Worm (Caenorhabditis elegans) whole organism, L1 larva: ENCODE data around the gene dpy-27.
A peak's percentile ranks its signal among the peaks of the same experiment; 100 is the strongest.

ENCODE experiments used
- C16A3.4 ChIP-seq: fragments of 150-350 bp; optimal IDR thresholded peaks from 2 replicates; lab custom pipeline; 2014; ENCODE audit warnings: missing biosample characterization, missing genetic modification characterization
- C34B4.2 ChIP-seq: sonication (generic microtip); optimal IDR thresholded peaks from 2 replicates; lab custom pipeline; 2017; ENCODE audit warnings: mild to moderate bottlenecking, missing genetic modification characterization, missing compliant biosample characterization
- F16B12.6 ChIP-seq: fragments of 150-350 bp; optimal IDR thresholded peaks from 2 replicates; lab custom pipeline; 2014; ENCODE audit warnings: missing biosample characterization, missing genetic modification characterization
- Y116A8C.19 ChIP-seq: sonication (generic microtip); optimal IDR thresholded peaks from 2 replicates; lab custom pipeline; 2016; ENCODE audit warnings: missing compliant biosample characterization, missing genetic modification characterization, borderline replicate concordance
- aly-2 ChIP-seq: fragments of 150-350 bp; optimal IDR thresholded peaks from 2 replicates; lab custom pipeline; 2014; ENCODE audit warnings: missing biosample characterization, missing genetic modification characterization
- blmp-1 ChIP-seq: fragments of 150-350 bp; optimal IDR thresholded peaks from 2 replicates; lab custom pipeline; 2014; ENCODE audit warnings: missing biosample characterization, missing genetic modification characterization
- ceh-8 ChIP-seq: fragments of 200-800 bp; sonication (Bioruptor generic); optimal IDR thresholded peaks from 2 replicates; lab custom pipeline; 2018; ENCODE audit warnings: mild to moderate bottlenecking, missing genetic modification characterization, moderate library complexity, missing compliant biosample characterization
- ceh-82 ChIP-seq, 3 experiments: fragments of 150-350 bp in 1 of 3; sonication (generic microtip) in 2 of 3; optimal IDR thresholded peaks; 2 replicates each; lab custom pipeline; 2014 to 2017; ENCODE audit warnings: missing biosample characterization in 3 of 3, missing genetic modification characterization in 3 of 3
- ceh-88 ChIP-seq: fragments of 200-800 bp; sonication (Bioruptor generic); IDR thresholded peaks from 2 replicates; pipeline ENCODE4 v1.3.6; 2022; ENCODE audit warnings: missing genetic modification characterization, missing compliant biosample characterization
- ceh-90 ChIP-seq: sonication (generic microtip); optimal IDR thresholded peaks from 2 replicates; lab custom pipeline; 2016; ENCODE audit warnings: missing genetic modification characterization, missing compliant biosample characterization
- dpl-1 ChIP-seq, 3 experiments: fragments of 150-350 bp in 2 of 3; sonication (generic microtip) in 1 of 3; optimal IDR thresholded peaks; 2 replicates each; lab custom pipeline; 2014 to 2017; ENCODE audit warnings: missing biosample characterization in 3 of 3, missing genetic modification characterization in 3 of 3, missing genetic modification reagents in 3 of 3
- efl-1 ChIP-seq, 4 experiments: fragments of 150-350 bp; optimal IDR thresholded peaks in 3 of 4; peaks in 1 of 4; 1 replicate in 1 of 4; 2 replicates in 3 of 4; lab custom pipeline; 2014; ENCODE audit warnings: missing biosample characterization in 2 of 4, missing genetic modification characterization in 2 of 4, missing genetic modification reagents in 2 of 4
- elt-3 ChIP-seq, 6 experiments: fragments of 150-350 bp in 1 of 6; sonication (generic microtip); optimal IDR thresholded peaks; 2 replicates each; lab custom pipeline; 2017 to 2018; ENCODE audit warnings: missing biosample characterization in 6 of 6, missing genetic modification characterization in 6 of 6, inconsistent platforms in 1 of 6
- ets-5 ChIP-seq: fragments of 200-800 bp; sonication (Bioruptor generic); IDR thresholded peaks from 2 replicates; pipeline ENCODE4 v1.3.6; 2022; ENCODE audit warnings: missing genetic modification characterization, missing compliant biosample characterization
- fkh-4 ChIP-seq: sonication (generic microtip); optimal IDR thresholded peaks from 2 replicates; lab custom pipeline; 2016; ENCODE audit warnings: missing compliant biosample characterization, missing genetic modification characterization, borderline replicate concordance
- fos-1 ChIP-seq: fragments of 150-350 bp; optimal IDR thresholded peaks from 2 replicates; lab custom pipeline; 2014; ENCODE audit warnings: missing biosample characterization, missing genetic modification characterization
- hpl-2 ChIP-seq: fragments of 150-350 bp; optimal IDR thresholded peaks from 2 replicates; lab custom pipeline; 2014; ENCODE audit warnings: missing biosample characterization, missing genetic modification reagents, missing genetic modification characterization
- irx-1 ChIP-seq: sonication (generic microtip); optimal IDR thresholded peaks from 2 replicates; lab custom pipeline; 2016; ENCODE audit warnings: missing genetic modification characterization, missing compliant biosample characterization
- isw-1 ChIP-seq: fragments of 200-800 bp; sonication (Bioruptor generic); IDR thresholded peaks from 2 replicates; pipeline ENCODE4 v1.3.6; 2022; ENCODE audit warnings: missing genetic modification characterization, missing compliant biosample characterization
- lin-14 ChIP-seq: fragments of 200-800 bp; sonication (Bioruptor generic); optimal IDR thresholded peaks from 2 replicates; lab custom pipeline; 2018; ENCODE audit warnings: mild to moderate bottlenecking, missing genetic modification characterization, moderate library complexity, missing compliant biosample characterization
- lin-15B ChIP-seq: fragments of 150-350 bp; sonication (generic microtip); optimal IDR thresholded peaks from 3 replicates; lab custom pipeline; 2014; ENCODE audit warnings: missing biosample characterization, missing genetic modification characterization
- lir-3 ChIP-seq: sonication (generic microtip); optimal IDR thresholded peaks from 2 replicates; lab custom pipeline; 2016; ENCODE audit warnings: mild to moderate bottlenecking, missing genetic modification characterization, moderate library complexity, missing compliant biosample characterization; ENCODE audit not compliant: poor library complexity
- lsy-2 ChIP-seq, 2 experiments: fragments of 150-350 bp; optimal IDR thresholded peaks; 2 replicates each; lab custom pipeline; 2014; ENCODE audit warnings: missing biosample characterization in 2 of 2, missing genetic modification characterization in 2 of 2
- mdl-1 ChIP-seq, 2 experiments: fragments of 150-350 bp; optimal IDR thresholded peaks; 2 replicates each; lab custom pipeline; 2014 to 2017; ENCODE audit warnings: missing biosample characterization in 2 of 2, missing genetic modification characterization in 2 of 2, inconsistent platforms in 1 of 2
- mef-2 ChIP-seq: fragments of 150-350 bp; optimal IDR thresholded peaks from 2 replicates; lab custom pipeline; 2014; ENCODE audit warnings: missing biosample characterization, missing genetic modification characterization
- mep-1 ChIP-seq: fragments of 150-350 bp; optimal IDR thresholded peaks from 2 replicates; lab custom pipeline; 2014; ENCODE audit warnings: missing biosample characterization, missing genetic modification characterization
- nhr-11 ChIP-seq: fragments of 150-350 bp; optimal IDR thresholded peaks from 2 replicates; lab custom pipeline; 2014; ENCODE audit warnings: missing biosample characterization, missing genetic modification characterization
- nhr-19 ChIP-seq: fragments of 200-800 bp; sonication (Bioruptor generic); conservative IDR thresholded peaks from 2 replicates; pipeline ENCODE4 v1.3.6; 2022; ENCODE audit warnings: missing genetic modification characterization, missing compliant biosample characterization
- nhr-20 ChIP-seq: sonication (generic microtip); optimal IDR thresholded peaks from 2 replicates; lab custom pipeline; 2016; ENCODE audit warnings: mild to moderate bottlenecking, missing genetic modification characterization, missing compliant biosample characterization
- nhr-237 ChIP-seq: fragments of 150-350 bp; optimal IDR thresholded peaks from 2 replicates; lab custom pipeline; 2014; ENCODE audit warnings: missing biosample characterization, missing genetic modification characterization
- nhr-71 ChIP-seq: sonication (generic microtip); optimal IDR thresholded peaks from 2 replicates; lab custom pipeline; 2016; ENCODE audit warnings: mild to moderate bottlenecking, missing genetic modification characterization, moderate library complexity, missing compliant biosample characterization
- nhr-85 ChIP-seq: sonication (generic microtip); peaks from one replicate; lab custom pipeline; 2016; ENCODE audit warnings: missing genetic modification characterization, inconsistent platforms, missing compliant biosample characterization
- pag-3 ChIP-seq: sonication (generic microtip); optimal IDR thresholded peaks from 2 replicates; lab custom pipeline; 2017; ENCODE audit warnings: missing genetic modification characterization, mild to moderate bottlenecking, missing compliant biosample characterization, antibody characterized with exemption, borderline replicate concordance; ENCODE audit not compliant: insufficient read depth
- pqm-1 ChIP-seq: sonication (generic microtip); optimal IDR thresholded peaks from 3 replicates; lab custom pipeline; 2017; ENCODE audit warnings: missing biosample characterization, missing genetic modification characterization
- rnt-1 ChIP-seq: sonication (generic microtip); optimal IDR thresholded peaks from 2 replicates; lab custom pipeline; 2016; ENCODE audit warnings: mild to moderate bottlenecking, missing genetic modification characterization, moderate library complexity, missing compliant biosample characterization
- snpc-4 ChIP-seq: fragments of 150-350 bp; optimal IDR thresholded peaks from 2 replicates; lab custom pipeline; 2014; ENCODE audit warnings: missing biosample characterization, missing genetic modification characterization
- snu-23 ChIP-seq: sonication (generic microtip); optimal IDR thresholded peaks from 2 replicates; lab custom pipeline; 2016; ENCODE audit warnings: missing genetic modification characterization, missing compliant biosample characterization
- sox-4 ChIP-seq: sonication (generic microtip); optimal IDR thresholded peaks from 2 replicates; lab custom pipeline; 2016; ENCODE audit warnings: missing genetic modification characterization, missing compliant biosample characterization
- sptf-1 ChIP-seq: fragments of 150-350 bp; optimal IDR thresholded peaks from 2 replicates; lab custom pipeline; 2014; ENCODE audit warnings: missing biosample characterization, missing genetic modification characterization
- tbx-2 ChIP-seq: sonication (generic microtip); optimal IDR thresholded peaks from 2 replicates; lab custom pipeline; 2016; ENCODE audit warnings: missing genetic modification characterization, missing compliant biosample characterization
- unc-130 ChIP-seq: fragments of 150-350 bp; optimal IDR thresholded peaks from 2 replicates; lab custom pipeline; 2017; ENCODE audit warnings: missing biosample characterization, missing genetic modification characterization, inconsistent platforms
- vab-15 ChIP-seq: sonication (generic microtip); optimal IDR thresholded peaks from 2 replicates; lab custom pipeline; 2017; ENCODE audit warnings: missing genotype, mild to moderate bottlenecking, missing genetic modification characterization, missing compliant biosample characterization
- zip-4 ChIP-seq: fragments of 200-800 bp; sonication (Bioruptor generic); optimal IDR thresholded peaks from 2 replicates; lab custom pipeline; 2018; ENCODE audit warnings: mild to moderate bottlenecking, missing genetic modification characterization, moderate library complexity, missing compliant biosample characterization
- ztf-11 ChIP-seq, 2 experiments: sonication (generic microtip); optimal IDR thresholded peaks; 2 replicates each; lab custom pipeline; 2016 to 2017; ENCODE audit warnings: missing genetic modification characterization in 2 of 2, missing biosample characterization in 1 of 2, missing compliant biosample characterization in 1 of 2
- ztf-4 ChIP-seq: fragments of 150-350 bp; optimal IDR thresholded peaks from 2 replicates; lab custom pipeline; 2014; ENCODE audit warnings: missing biosample characterization, missing genetic modification characterization

The dpy-27 gene

ce11 chrIII:3782853-3783252, 36.6 kb downstream of the dpy-27 start:
- TF ChIP-seq C16A3.4 (tag; lab: Kevin White, UChicago) = peak; percentile 14
- TF ChIP-seq rnt-1 (tag; lab: Kevin White, UChicago) = peak; percentile 75
- TF ChIP-seq snu-23 = peak; percentile 59
- no peak for TF ChIP-seq C34B4.2 (tag; lab: Kevin White, UChicago)
- TF ChIP-seq efl-1 (optimal IDR thresholded peaks at IDR 0.05; lab: Kevin White, UChicago) = peak in 1 of 2 experiments; percentile 21
- no peak for TF ChIP-seq efl-1 (GFP tag; optimal IDR thresholded peaks at IDR 0.05 in 1 of 2; lab: Kevin White, UChicago)
- peak; percentile 43 for TF ChIP-seq nhr-20 (tag; lab: Kevin White, UChicago)
- TF ChIP-seq nhr-19 (GFP tag; lab: Robert Waterston, UW) = peak; percentile 53
- peak; percentile 8 for TF ChIP-seq nhr-11
- no peak for TF ChIP-seq ztf-4 (tag; lab: Kevin White, UChicago)
- TF ChIP-seq lin-14 = peak; percentile 73
- TF ChIP-seq nhr-71 (tag; lab: Kevin White, UChicago) = peak; percentile 76
- no peak for TF ChIP-seq fkh-4 (tag; lab: Kevin White, UChicago)
- TF ChIP-seq unc-130 = peak; percentile 27
- TF ChIP-seq mep-1 = peak; percentile 20
- TF ChIP-seq vab-15 (tag; lab: Kevin White, UChicago) = peak; percentile 31
- TF ChIP-seq snpc-4 (tag; lab: Kevin White, UChicago) = no peak
- peak; percentile 19 to 74 for TF ChIP-seq lsy-2 (tag; optimal IDR thresholded peaks at IDR 0.05; lab: Kevin White, UChicago)

DNA sequence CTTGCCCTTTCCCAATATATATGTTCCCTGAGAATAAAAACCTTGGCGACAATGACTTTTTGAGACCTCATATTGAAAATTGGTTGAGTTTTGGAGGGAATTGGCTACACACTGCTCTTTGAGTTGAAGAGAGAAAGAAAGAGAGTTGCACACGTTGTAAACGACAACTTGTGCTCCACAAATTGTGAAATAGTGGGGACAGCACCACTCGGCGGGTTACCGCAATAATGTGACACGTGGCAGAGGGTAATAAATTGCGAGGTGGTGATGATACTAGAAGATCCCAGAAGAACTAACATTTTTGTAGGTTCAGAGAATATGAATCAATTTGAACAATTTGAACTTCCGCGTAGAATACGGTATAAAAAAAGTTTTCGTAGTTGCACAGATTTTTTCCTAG, 37.7 kb downstream of the dpy-27 start:
- TF ChIP-seq lin-15B (no peak), tbx-2 (tag; lab: Kevin White, UChicago) (no peak), fos-1 (no peak), lin-14 (peak; percentile 52), C34B4.2 (tag; lab: Kevin White, UChicago) (no peak), hpl-2 (GFP tag; lab: Kevin White, UChicago) (no peak), pag-3 (no peak), dpl-1 (GFP tag; optimal IDR thresholded peaks at IDR 0.05; lab: Kevin White, UChicago) (no peak), irx-1 (tag; lab: Kevin White, UChicago) (no peak), lsy-2 (tag; optimal IDR thresholded peaks at IDR 0.05; lab: Kevin White, UChicago) (peak; percentile 8 to 20), ceh-90 (tag; lab: Kevin White, UChicago) (no peak), isw-1 (GFP tag; lab: Robert Waterston, UW) (no peak), ets-5 (GFP tag; lab: Robert Waterston, UW) (no peak), aly-2 (tag; lab: Kevin White, UChicago) (no peak), mep-1 (no peak), mdl-1 (tag; optimal IDR thresholded peaks at IDR 0.05; lab: Kevin White, UChicago) (peak in 1 of 2 experiments; percentile 46), ceh-82 (tag; optimal IDR thresholded peaks at IDR 0.05; lab: Kevin White, UChicago) (no peak), rnt-1 (tag; lab: Kevin White, UChicago) (peak; percentile 66), ztf-11 (tag; optimal IDR thresholded peaks at IDR 0.05; lab: Kevin White, UChicago) (no peak), ceh-88 (GFP tag; lab: Robert Waterston, UW) (no peak), lir-3 (tag; lab: Kevin White, UChicago) (no peak), nhr-11 (no peak), nhr-71 (tag; lab: Kevin White, UChicago) (peak; percentile 58), zip-4 (GFP tag; lab: Kevin White, UChicago) (no peak), pqm-1 (no peak), sox-4 (tag; lab: Kevin White, UChicago) (no peak), fkh-4 (tag; lab: Kevin White, UChicago) (no peak), snu-23 (peak; percentile 21), ceh-8 (GFP tag; lab: Kevin White, UChicago) (no peak), nhr-237 (no peak), unc-130 (peak; percentile 27), sptf-1 (no peak)

DNA sequence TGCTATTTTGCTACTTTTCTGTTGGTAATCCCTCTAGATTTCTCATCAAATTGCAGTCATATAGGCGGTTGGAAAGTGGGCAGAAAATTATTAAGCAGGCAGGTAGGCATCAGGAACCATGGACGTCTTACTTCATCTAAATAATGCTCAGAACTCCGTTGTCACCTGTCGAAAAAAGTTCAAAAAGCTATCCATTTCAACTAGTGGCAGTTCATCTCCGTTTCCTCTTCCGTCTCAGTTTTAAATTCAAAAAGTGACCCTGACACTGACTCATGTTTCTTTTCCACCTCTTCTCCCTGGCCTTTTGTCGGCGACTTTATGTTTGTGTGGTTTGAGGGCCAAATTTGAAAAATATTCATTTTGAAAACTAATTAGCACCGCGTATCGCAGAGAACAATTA, 44.9 kb downstream of the dpy-27 start:
- peak; percentile 2 for TF ChIP-seq rnt-1 (tag; lab: Kevin White, UChicago)
- no peak for TF ChIP-seq hpl-2 (GFP tag; lab: Kevin White, UChicago)
- TF ChIP-seq Y116A8C.19 (tag; lab: Kevin White, UChicago) = no peak
- no peak for TF ChIP-seq unc-130
- TF ChIP-seq snu-23 = no peak
- no peak for TF ChIP-seq elt-3 (tag; optimal IDR thresholded peaks at IDR 0.05; lab: Kevin White, UChicago)
- TF ChIP-seq nhr-85 = peak; percentile 58
- TF ChIP-seq lin-14 = peak; percentile 47
- no peak for TF ChIP-seq F16B12.6 (tag; lab: Kevin White, UChicago)
- TF ChIP-seq mef-2 (tag; lab: Kevin White, UChicago) = no peak
- no peak for TF ChIP-seq blmp-1
- no peak for TF ChIP-seq nhr-11
- TF ChIP-seq C16A3.4 (tag; lab: Kevin White, UChicago) = no peak
- TF ChIP-seq, all 84 proteins: peak for 3
